Worm (Caenorhabditis elegans): ENCODE measurements around the gene F47D12.7.

The F47D12.7 gene

DNA sequence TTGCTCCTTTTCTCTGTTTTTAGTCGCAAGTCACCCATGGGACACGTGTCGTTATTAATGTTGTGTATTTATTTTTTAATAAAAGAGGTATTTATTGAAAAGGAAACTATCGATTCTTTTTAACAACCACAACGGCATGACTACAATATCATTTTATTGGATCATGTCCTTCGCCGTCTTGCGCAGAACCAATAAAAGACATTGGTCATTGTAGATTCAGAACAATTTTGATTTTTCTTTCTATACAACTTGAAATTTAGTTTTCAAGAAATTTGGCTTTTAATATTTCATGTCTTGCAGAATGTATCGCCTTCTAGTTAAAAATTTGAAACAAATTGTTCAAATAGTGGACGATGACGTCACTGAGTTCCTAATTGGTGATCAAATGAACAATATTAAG is 44.3 kb downstream of the F47D12.7 start, which contains the start of gene amdh-1:
Gene amdh-1 (plus strand): TSS at position 301 of the 400 bp plus-strand sequence.
- TF ChIP-seq B0310.2 (tag; optimal IDR thresholded peaks at IDR 0.05) (no peak), hmg-4 (GFP tag; optimal IDR thresholded peaks at IDR 0.05) (no peak), tra-4 (tag; optimal IDR thresholded peaks at IDR 0.05) (no peak), ets-7 (tag; optimal IDR thresholded peaks at IDR 0.05) (no peak), hmbx-1 (tag; optimal IDR thresholded peaks at IDR 0.05) (no peak)

ce11 chrIII:6248064-6248687 is 47.6 kb downstream of the F47D12.7 start, which contains the start of the genes gen-1 and stt-3:
gen-1 (minus strand) TSS chrIII:6248158.
stt-3 (plus strand) TSS chrIII:6248637.
- TF ChIP-seq ceh-36 (tag; optimal IDR thresholded peaks at IDR 0.05) (no peak), tbx-37 (GFP tag; conservative IDR thresholded peaks at IDR 0.05) (no peak), pes-1 (GFP tag; IDR thresholded peaks at IDR 0.05) (no peak), aly-1 (tag; optimal IDR thresholded peaks at IDR 0.05) (no peak)

DNA sequence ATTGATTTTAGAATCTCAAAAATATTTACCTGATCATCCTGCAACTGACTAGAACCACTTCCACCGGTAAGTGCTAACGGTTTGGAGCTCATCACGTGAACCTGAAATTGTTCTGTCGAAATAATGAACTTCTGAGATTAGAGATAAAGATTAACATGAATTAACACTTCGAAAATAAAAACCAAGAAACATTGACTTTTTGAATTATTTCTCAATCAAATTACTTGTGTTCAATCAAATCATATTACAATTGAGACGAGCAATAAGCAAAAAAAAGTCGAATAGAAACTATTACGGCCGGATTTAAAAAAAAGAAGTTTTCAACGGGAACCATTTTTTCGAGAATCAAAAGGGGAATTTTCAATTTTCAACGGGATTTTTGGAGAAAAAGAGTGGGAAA is 50.1 kb downstream of the F47D12.7 start, which contains the start of gene bcas-2:
Gene bcas-2 (minus strand): TSS at position 101 of the 400 bp plus-strand sequence.
- TF ChIP-seq ceh-13 (GFP tag; optimal IDR thresholded peaks at IDR 0.05) (no peak), tbx-37 (GFP tag; conservative IDR thresholded peaks at IDR 0.05) (no peak)

Data from whole organism, early embryonic.